Worm (Caenorhabditis elegans): ENCODE data around the gene W02B8.1.

The W02B8.1 gene

ce11 chrII:13852004-13852403, 49.9 kb downstream of the W02B8.1 start, which contains the start of gene F08G2.8:
Gene F08G2.8, plus strand, starts transcription at chrII:13852304.
- TF ChIP-seq lin-15B (tag; optimal IDR thresholded peaks at IDR 0.05) (no peak), nhr-85 (tag) (peak; percentile 48), egl-13 (tag; optimal IDR thresholded peaks at IDR 0.05) (no peak), rnt-1 (tag; optimal IDR thresholded peaks at IDR 0.05) (no peak), ztf-4 (tag; optimal IDR thresholded peaks at IDR 0.05) (no peak)

All from whole organism, L1 larva.